Worm (Caenorhabditis elegans): ENCODE measurements around the gene F10C1.23.

The F10C1.23 gene

ce11 chrII:5712126-5712525 is 45.7 kb upstream of the F10C1.23 start (continued):
- TF ChIP-seq snpc-3.4 (tag; optimal IDR thresholded peaks at IDR 0.05) (peak; percentile 50), snpc-4 (GFP tag; optimal IDR thresholded peaks at IDR 0.05) (peak; percentile 24), snpc-4 (tag; optimal IDR thresholded peaks at IDR 0.05) (peak in 1 of 4 experiments; percentile 30), F52B5.7 (tag; optimal IDR thresholded peaks at IDR 0.05) (peak; percentile 43), madf-3 (GFP tag; IDR thresholded peaks at IDR 0.05) (no peak), cebp-1 (GFP tag; IDR thresholded peaks at IDR 0.05) (no peak), cebp-1 (tag; optimal IDR thresholded peaks at IDR 0.05) (peak; percentile 24)

DNA sequence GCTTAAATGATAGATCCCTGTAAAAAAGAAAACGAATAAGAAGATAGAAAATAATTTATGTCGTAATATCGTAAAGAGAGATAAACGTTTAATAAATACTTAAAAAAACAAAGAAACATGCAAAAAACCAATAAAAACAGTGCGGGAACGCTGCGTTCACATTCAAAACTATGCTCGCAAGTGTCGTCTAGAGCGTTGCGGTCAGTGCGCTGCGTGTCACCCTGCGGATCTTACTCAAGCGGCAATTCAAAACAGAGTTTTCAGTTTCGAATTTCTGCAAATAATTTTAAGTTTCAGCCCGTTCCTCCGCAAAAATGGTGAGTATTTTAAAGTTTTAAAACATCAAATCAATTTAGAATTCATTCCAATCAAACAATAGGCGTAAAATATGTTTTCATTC is 43.0 kb upstream of the F10C1.23 start, which contains the start of the genes tiar-1 and lelo-4:
TSS of gene tiar-1 (minus strand) at position 17 of the 400 bp plus-strand sequence.
TSS of gene lelo-4 (plus strand) at position 118 of the 400 bp plus-strand sequence.
- TF ChIP-seq hsf-1 (GFP tag; IDR thresholded peaks at IDR 0.05) (no peak), K12H6.12 (tag; optimal IDR thresholded peaks at IDR 0.05) (peak; percentile 38), lin-54 (GFP tag; optimal IDR thresholded peaks at IDR 0.05) (peak; percentile 93), athp-1 (tag; optimal IDR thresholded peaks at IDR 0.05) (no peak), Y79H2A.3 (GFP tag; conservative IDR thresholded peaks at IDR 0.05) (no peak), rpc-1 (optimal IDR thresholded peaks at IDR 0.05) (no peak), rpc-1 (tag; optimal IDR thresholded peaks at IDR 0.05) (no peak), zim-3 (tag; optimal IDR thresholded peaks at IDR 0.05) (no peak), K11D2.4 (GFP tag; IDR thresholded peaks at IDR 0.05) (no peak), Y53F4B.3 (GFP tag; IDR thresholded peaks at IDR 0.05) (no peak), F22D6.2 (tag; optimal IDR thresholded peaks at IDR 0.05) (no peak), egl-18 (GFP tag; IDR thresholded peaks at IDR 0.05) (no peak), egl-44 (GFP tag; IDR thresholded peaks at IDR 0.05) (no peak), lsl-1 (GFP tag; optimal IDR thresholded peaks at IDR 0.05) (peak; percentile 14), sdz-38 (tag; optimal IDR thresholded peaks at IDR 0.05) (no peak), B0261.1 (tag; optimal IDR thresholded peaks at IDR 0.05) (no peak), zfh-2 (GFP tag; conservative IDR thresholded peaks at IDR 0.05) (no peak), hlh-26 (GFP tag; conservative IDR thresholded peaks at IDR 0.05) (no peak), D2030.7 (GFP tag; IDR thresholded peaks at IDR 0.05) (peak; percentile 19; the same call in 1 of the 2 replicates), hmg-1.2 (GFP tag; IDR thresholded peaks at IDR 0.05) (peak; percentile 43; the same call in 1 of the 2 replicates), ZK185.1 (tag; optimal IDR thresholded peaks at IDR 0.05; ENCODE audit: poor library complexity, severe bottlenecking) (peak; percentile 29), F52B5.7 (tag; optimal IDR thresholded peaks at IDR 0.05) (no peak), B0035.1 (tag; optimal IDR thresholded peaks at IDR 0.05) (no peak), tbp1 (GFP tag; optimal IDR thresholded peaks at IDR 0.05) (peak; percentile 16), snpc-1.3 (tag; optimal IDR thresholded peaks at IDR 0.05; ENCODE audit: insufficient read depth) (peak; percentile 52), ceh-79 (tag; optimal IDR thresholded peaks at IDR 0.05) (no peak), ztf-3 (GFP tag; optimal IDR thresholded peaks at IDR 0.05) (no peak), F39B2.1 (GFP tag; IDR thresholded peaks at IDR 0.05) (no peak), mcd-1 (GFP tag; IDR thresholded peaks at IDR 0.05) (0 out of 2 replicates have a peak, but pooled peaks have one; percentile 45), tbx-9 (tag; optimal IDR thresholded peaks at IDR 0.05; ENCODE audit: borderline replicate concordance) (no peak), ceh-40 (GFP tag; IDR thresholded peaks at IDR 0.05) (no peak), ztf-26 (tag; optimal IDR thresholded peaks at IDR 0.05) (no peak), B0019.2 (GFP tag; conservative IDR thresholded peaks at IDR 0.05) (no peak), unc-130 (GFP tag; optimal IDR thresholded peaks at IDR 0.05) (no peak), attf-3 (GFP tag; conservative IDR thresholded peaks at IDR 0.05) (no peak), madf-6 (GFP tag; IDR thresholded peaks at IDR 0.05) (peak; percentile 53; the same call in 1 of the 2 replicates), ceh-27 (GFP tag; optimal IDR thresholded peaks at IDR 0.05) (peak; percentile 78), repo-1 (tag; optimal IDR thresholded peaks at IDR 0.05) (no peak), tlf-1 (GFP tag; optimal IDR thresholded peaks at IDR 0.05) (no peak), somi-1 (GFP tag; optimal IDR thresholded peaks at IDR 0.05) (no peak), dpff-1 (tag; optimal IDR thresholded peaks at IDR 0.05) (no peak), F49E8.2 (tag; optimal IDR thresholded peaks at IDR 0.05; ENCODE audit: insufficient read depth) (no peak)

All from whole organism, young adult.